Worm (Caenorhabditis elegans) whole organism, late embryonic: ENCODE measurements around the gene T24C4.3.

Source experiments
- tbx-2 ChIP-seq: sonication (generic microtip); optimal IDR thresholded peaks from 2 replicates; lab custom pipeline; 2016; ENCODE audit warnings: missing genetic modification characterization, missing compliant biosample characterization
- ttx-3 ChIP-seq: sonication (generic microtip); optimal IDR thresholded peaks from 2 replicates; lab custom pipeline; 2016; ENCODE audit warnings: missing genetic modification reagents, missing genetic modification characterization, missing compliant biosample characterization

DNA sequence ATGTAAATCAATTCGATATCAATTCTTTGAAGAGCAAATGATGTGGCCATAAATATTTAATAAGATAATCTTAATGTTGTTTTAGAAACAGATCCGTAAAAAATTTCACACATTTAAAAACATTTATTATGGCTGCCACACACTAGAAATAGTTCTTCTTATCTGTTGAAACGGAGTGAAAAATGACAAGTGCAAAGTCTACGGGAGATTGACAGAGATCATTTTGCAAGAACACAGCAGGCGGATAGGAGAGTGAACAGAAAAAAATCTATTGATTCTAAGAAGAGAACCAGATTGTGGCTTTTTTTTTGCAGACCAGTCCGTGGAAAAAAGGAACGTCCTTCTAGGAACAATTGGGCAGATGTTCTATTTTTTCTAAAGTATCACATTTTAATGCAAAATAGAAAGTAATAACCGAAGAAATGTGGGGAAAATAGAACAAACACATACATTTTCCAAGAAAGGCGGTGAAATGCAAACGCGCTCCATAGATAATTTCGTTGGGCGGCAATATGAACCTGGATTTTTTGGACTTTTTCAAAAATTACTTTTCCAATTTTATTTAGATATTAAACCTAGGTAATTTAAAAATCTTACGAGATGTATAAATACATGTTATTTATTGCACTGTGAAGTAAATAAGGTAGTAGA, 29.5 kb upstream of the T24C4.3 start:
- TF ChIP-seq tbx-2 (tag; lab: Kevin White, UChicago) (no peak), ttx-3 (tag; lab: Kevin White, UChicago) (no peak)
